Worm (Caenorhabditis elegans) whole organism, mixed stage, embryonic: Measurements from ENCODE around the gene K06A9.1.

ENCODE experiments used
- cnd-1 ChIP-seq: fragments of 200-800 bp; sonication (Bioruptor generic); optimal IDR thresholded peaks from 2 replicates; lab custom pipeline; 2018; ENCODE audit warnings: mild to moderate bottlenecking, missing genetic modification characterization, missing compliant biosample characterization
- elt-1 ChIP-seq: sonication (generic microtip); optimal IDR thresholded peaks from 2 replicates; lab custom pipeline; 2017; ENCODE audit warnings: missing genetic modification characterization, mild to moderate bottlenecking, missing compliant biosample characterization, antibody characterized with exemption, moderate library complexity, borderline replicate concordance; ENCODE audit not compliant: insufficient read depth
- hlh-1 ChIP-seq: fragments of 150-350 bp; optimal IDR thresholded peaks from 2 replicates; lab custom pipeline; 2014; ENCODE audit warnings: missing biosample characterization, missing genetic modification reagents, missing genetic modification characterization
- lsy-2 ChIP-seq: fragments of 150-350 bp; optimal IDR thresholded peaks from 2 replicates; lab custom pipeline; 2014; ENCODE audit warnings: missing biosample characterization, missing genetic modification characterization
- mab-5 ChIP-seq: fragments of 150-350 bp; optimal IDR thresholded peaks from 2 replicates; lab custom pipeline; 2014; ENCODE audit warnings: missing biosample characterization, missing genetic modification characterization
- pha-4 ChIP-seq: fragments of 150-350 bp; optimal IDR thresholded peaks from 2 replicates; lab custom pipeline; 2018; ENCODE audit warnings: missing biosample characterization, missing genetic modification reagents, missing genetic modification characterization
- sem-2 ChIP-seq: fragments of 200-800 bp; sonication (Bioruptor generic); optimal IDR thresholded peaks from 2 replicates; lab custom pipeline; 2018; ENCODE audit warnings: mild to moderate bottlenecking, missing genetic modification characterization, missing compliant biosample characterization
- snpc-4 ChIP-seq: fragments of 150-350 bp; optimal IDR thresholded peaks from 2 replicates; lab custom pipeline; 2014; ENCODE audit warnings: missing biosample characterization, missing genetic modification characterization
- sptf-1 ChIP-seq: sonication (generic microtip); optimal IDR thresholded peaks from 2 replicates; lab custom pipeline; 2017; ENCODE audit warnings: mild to moderate bottlenecking, missing genetic modification characterization, moderate library complexity, missing compliant biosample characterization
- unc-120 ChIP-seq: sonication (generic microtip); optimal IDR thresholded peaks from 2 replicates; lab custom pipeline; 2017; ENCODE audit warnings: missing genetic modification characterization, missing compliant biosample characterization; ENCODE audit not compliant: poor library complexity, severe bottlenecking
- unc-39 ChIP-seq: fragments of 150-350 bp; optimal IDR thresholded peaks from 2 replicates; lab custom pipeline; 2014; ENCODE audit warnings: missing biosample characterization, missing genetic modification characterization
- ztf-11 ChIP-seq: fragments of 150-350 bp; optimal IDR thresholded peaks from 2 replicates; lab custom pipeline; 2014; ENCODE audit warnings: missing biosample characterization, missing genetic modification characterization

- TF ChIP-seq lsy-2 (tag; lab: Kevin White, UChicago), result no peak
- TF ChIP-seq elt-1 (tag; lab: Kevin White, UChicago), result no peak
- TF ChIP-seq snpc-4 (tag; lab: Kevin White, UChicago), result no peak
- TF ChIP-seq mab-5 (tag; lab: Kevin White, UChicago), result no peak
- no peak for TF ChIP-seq unc-39 (tag; lab: Kevin White, UChicago)
- no peak for TF ChIP-seq unc-120
- TF ChIP-seq ztf-11 (tag; lab: Kevin White, UChicago), result no peak
- no peak for TF ChIP-seq sptf-1 (tag; lab: Kevin White, UChicago)
- TF ChIP-seq hlh-1 (tag; lab: Kevin White, UChicago), result no peak
- TF ChIP-seq cnd-1 (tag; lab: Kevin White, UChicago), result no peak
- no peak for TF ChIP-seq pha-4
- TF ChIP-seq sem-2 (GFP tag; lab: Kevin White, UChicago), result no peak
Measured at ce11 chrX:1497581-1497980, 49.7 kb upstream of the K06A9.1 start, which contains the start of gene F09E10.6.
